Worm (Caenorhabditis elegans): ENCODE results near the gene dpy-11.
A peak's percentile ranks its signal among the peaks of the same experiment; 100 is the strongest.

The dpy-11 gene

DNA sequence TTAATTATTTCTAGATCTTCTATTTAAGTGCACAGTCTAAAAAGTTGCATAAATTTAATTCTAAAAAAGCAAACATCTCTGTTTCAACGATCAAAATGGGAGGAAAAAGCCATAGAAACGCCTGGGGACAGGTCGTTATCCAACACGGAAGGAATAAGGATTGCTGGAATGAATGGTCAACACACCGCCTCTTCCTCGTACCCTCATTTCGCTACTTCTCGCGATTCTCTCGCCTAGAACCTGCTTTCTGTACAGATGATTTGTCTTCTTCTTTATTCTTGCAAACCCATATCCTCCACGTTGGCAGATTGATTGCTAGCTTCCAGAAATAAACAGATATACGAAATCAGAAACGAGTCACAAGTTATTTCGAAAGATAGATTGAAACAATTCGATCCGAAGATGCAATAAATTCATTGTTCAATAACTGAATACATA lies at the start of gene dpy-11:
Gene dpy-11, minus strand, starts transcription at position 354 of the 438 bp plus-strand sequence.
- TF ChIP-seq fos-1 (tag; optimal IDR thresholded peaks at IDR 0.05) (peak; percentile 36), ceh-16 (tag; optimal IDR thresholded peaks at IDR 0.05) (no peak), unc-55 (GFP tag; optimal IDR thresholded peaks at IDR 0.05) (no peak), C34F6.9 (tag; optimal IDR thresholded peaks at IDR 0.05) (no peak), ztf-4 (tag; optimal IDR thresholded peaks at IDR 0.05) (peak; percentile 64), unc-62 (GFP tag; optimal IDR thresholded peaks at IDR 0.05) (no peak), nhr-23 (tag; optimal IDR thresholded peaks at IDR 0.05) (no peak), nhr-21 (tag; optimal IDR thresholded peaks at IDR 0.05) (peak; percentile 59), lin-13 (GFP tag; optimal IDR thresholded peaks at IDR 0.05) (peak; percentile 34), skn-1 (tag; optimal IDR thresholded peaks at IDR 0.05) (no peak), snpc-4 (tag; optimal IDR thresholded peaks at IDR 0.05) (no peak), nhr-10 (tag; optimal IDR thresholded peaks at IDR 0.05) (no peak), nhr-12 (tag; optimal IDR thresholded peaks at IDR 0.05) (no peak), egl-27 (tag; optimal IDR thresholded peaks at IDR 0.05) (no peak), elt-3 (tag; optimal IDR thresholded peaks at IDR 0.05) (no peak), F13H6.1 (tag; optimal IDR thresholded peaks at IDR 0.05) (peak; percentile 17), nhr-6 (tag; optimal IDR thresholded peaks at IDR 0.05) (peak; percentile 43), R02D3.7 (tag; optimal IDR thresholded peaks at IDR 0.05) (no peak), lin-39 (tag; optimal IDR thresholded peaks at IDR 0.05) (no peak), nhr-129 (tag; optimal IDR thresholded peaks at IDR 0.05) (peak; percentile 87), blmp-1 (tag; optimal IDR thresholded peaks at IDR 0.05; ENCODE audit: insufficient read depth) (peak; percentile 37), mbf-1 (tag; optimal IDR thresholded peaks at IDR 0.05) (no peak), nhr-25 (tag; optimal IDR thresholded peaks at IDR 0.05) (peak; percentile 51), unc-39 (tag; optimal IDR thresholded peaks at IDR 0.05) (no peak), ceh-82 (tag; optimal IDR thresholded peaks at IDR 0.05) (no peak), lsy-2 (tag; optimal IDR thresholded peaks at IDR 0.05) (peak in 1 of 2 experiments; percentile 51), elt-1 (tag; optimal IDR thresholded peaks at IDR 0.05) (no peak), ama-1 (optimal IDR thresholded peaks at IDR 0.05) (peak; percentile 96), mab-5 (tag; optimal IDR thresholded peaks at IDR 0.05) (peak; percentile 17), crh-2 (tag; optimal IDR thresholded peaks at IDR 0.05) (peak; percentile 60), mdl-1 (tag; optimal IDR thresholded peaks at IDR 0.05) (peak in 1 of 2 experiments; percentile 0), ztf-1 (GFP tag; conservative IDR thresholded peaks at IDR 0.05) (no peak), alr-1 (tag; optimal IDR thresholded peaks at IDR 0.05) (no peak), Y55F3AM.14 (GFP tag; optimal IDR thresholded peaks at IDR 0.05) (peak; percentile 43), sma-9 (GFP tag; optimal IDR thresholded peaks at IDR 0.05) (peak; percentile 14), sma-9 (tag; optimal IDR thresholded peaks at IDR 0.05) (no peak), nhr-237 (tag; optimal IDR thresholded peaks at IDR 0.05) (no peak), sma-3 (GFP tag; optimal IDR thresholded peaks at IDR 0.05) (peak; percentile 59)

DNA sequence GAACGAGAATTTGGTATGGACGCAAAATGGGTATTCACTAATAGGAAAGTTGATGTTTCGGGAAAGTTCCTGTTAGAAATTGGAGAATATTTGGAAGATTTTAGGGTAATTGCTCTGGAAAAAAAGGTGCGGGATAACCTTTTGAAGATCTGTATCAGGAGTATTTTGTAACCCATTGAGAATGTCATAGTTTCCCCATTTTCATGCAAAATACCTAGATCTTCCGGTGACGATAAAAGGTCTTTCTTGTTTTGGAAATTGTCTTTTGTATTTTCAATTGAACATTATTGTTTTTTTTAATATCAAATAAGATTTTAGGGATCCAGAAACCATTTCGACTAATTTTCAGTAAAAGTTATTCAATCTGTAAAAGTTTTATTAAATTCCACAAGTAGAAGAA lies 46.6 kb upstream of the dpy-11 start, which contains the start of gene spp-19:
Gene spp-19, minus strand, starts transcription at position 101 of the 400 bp plus-strand sequence.
- TF ChIP-seq snpc-4 (tag; optimal IDR thresholded peaks at IDR 0.05) (no peak), nhr-12 (tag; optimal IDR thresholded peaks at IDR 0.05) (no peak), unc-39 (tag; optimal IDR thresholded peaks at IDR 0.05) (no peak), nhr-129 (tag; optimal IDR thresholded peaks at IDR 0.05) (no peak), mbf-1 (tag; optimal IDR thresholded peaks at IDR 0.05) (no peak), lin-39 (tag; optimal IDR thresholded peaks at IDR 0.05) (no peak), zag-1 (tag; optimal IDR thresholded peaks at IDR 0.05) (no peak), ceh-82 (tag; optimal IDR thresholded peaks at IDR 0.05) (no peak), elt-3 (tag; optimal IDR thresholded peaks at IDR 0.05) (no peak), sem-4 (tag; optimal IDR thresholded peaks at IDR 0.05) (no peak), gmeb-1 (tag; optimal IDR thresholded peaks at IDR 0.05) (no peak), nhr-6 (tag; optimal IDR thresholded peaks at IDR 0.05) (no peak), sma-3 (GFP tag; optimal IDR thresholded peaks at IDR 0.05) (no peak), C34F6.9 (tag; optimal IDR thresholded peaks at IDR 0.05) (no peak), nhr-21 (tag; optimal IDR thresholded peaks at IDR 0.05) (no peak), F13H6.1 (tag; optimal IDR thresholded peaks at IDR 0.05) (no peak), blmp-1 (tag; optimal IDR thresholded peaks at IDR 0.05; ENCODE audit: insufficient read depth) (no peak), nhr-77 (tag; optimal IDR thresholded peaks at IDR 0.05) (no peak), nhr-11 (tag; optimal IDR thresholded peaks at IDR 0.05) (no peak), ama-1 (optimal IDR thresholded peaks at IDR 0.05) (no peak)

All from whole organism, L2 larva.